Fruit fly (Drosophila melanogaster) whole organism, embryonic: Measurements from ENCODE around the gene bab2.

Source experiments
- ATbp ChIP-seq: fragments of 200-800 bp; sonication (Bioruptor generic); optimal IDR thresholded peaks from 2 replicates; lab custom pipeline; 2017; ENCODE audit warnings: missing biosample characterization, mild to moderate bottlenecking, missing genetic modification characterization, missing genetic modification reagents
- Asciz ChIP-seq: fragments of 200-800 bp; sonication (Bioruptor generic); optimal IDR thresholded peaks from 2 replicates; lab custom pipeline; 2017; ENCODE audit warnings: missing biosample characterization, mild to moderate bottlenecking, missing genetic modification characterization, missing genetic modification reagents
- Atf-2 ChIP-seq: fragments of 200-800 bp; sonication (Bioruptor generic); optimal IDR thresholded peaks from 2 replicates; lab custom pipeline; 2016; ENCODE audit warnings: missing biosample characterization, missing genetic modification characterization
- CG10147 ChIP-seq: fragments of 200-800 bp; sonication (Bioruptor generic); optimal IDR thresholded peaks from 2 replicates; lab custom pipeline; 2019; ENCODE audit warnings: missing biosample characterization, mild to moderate bottlenecking, missing genetic modification characterization, moderate library complexity
- CG10654 ChIP-seq: fragments of 200-800 bp; sonication (Bioruptor generic); optimal IDR thresholded peaks from 2 replicates; lab custom pipeline; 2016; ENCODE audit warnings: missing biosample characterization, missing genetic modification characterization
- CG11247 ChIP-seq: fragments of 200-800 bp; sonication (Bioruptor generic); IDR thresholded peaks from 2 replicates; pipeline ENCODE4 v1.3.6; 2022; ENCODE audit warnings: missing biosample characterization, missing genetic modification characterization
- CG11398 ChIP-seq: fragments of 200-800 bp; sonication (Bioruptor generic); optimal IDR thresholded peaks from 2 replicates; lab custom pipeline; 2016; ENCODE audit warnings: missing biosample characterization, missing genetic modification characterization
- CG11695 ChIP-seq: fragments of 200-800 bp; sonication (Bioruptor generic); IDR thresholded peaks from 3 replicates; pipeline ENCODE4 v1.3.6; 2022; ENCODE audit warnings: missing biosample characterization, missing genetic modification characterization
- CG12744 ChIP-seq: fragments of 200-800 bp; sonication (Bioruptor generic); optimal IDR thresholded peaks from 2 replicates; lab custom pipeline; 2016; ENCODE audit warnings: missing biosample characterization, missing genetic modification characterization
- CG13894 ChIP-seq: fragments of 200-800 bp; sonication (Bioruptor generic); optimal IDR thresholded peaks from 3 replicates; lab custom pipeline; 2018; ENCODE audit warnings: missing biosample characterization, mild to moderate bottlenecking, missing genetic modification characterization, moderate library complexity
- CG1603 ChIP-seq: fragments of 200-800 bp; sonication (Bioruptor generic); optimal IDR thresholded peaks from 2 replicates; lab custom pipeline; 2019; ENCODE audit warnings: missing biosample characterization, mild to moderate bottlenecking, missing genetic modification characterization, moderate library complexity
- CG18619 ChIP-seq: fragments of 200-800 bp; sonication (Bioruptor generic); optimal IDR thresholded peaks from 3 replicates; lab custom pipeline; 2017; ENCODE audit warnings: missing biosample characterization, mild to moderate bottlenecking, missing genetic modification characterization
- CG30403 ChIP-seq: fragments of 200-800 bp; sonication (Bioruptor generic); optimal IDR thresholded peaks from 3 replicates; lab custom pipeline; 2016; ENCODE audit warnings: missing biosample characterization, missing genetic modification characterization
- CG31388 ChIP-seq: fragments of 200-800 bp; sonication (Bioruptor generic); optimal IDR thresholded peaks from 2 replicates; lab custom pipeline; 2016; ENCODE audit warnings: missing biosample characterization, missing genetic modification characterization
- CG43689 ChIP-seq: fragments of 200-800 bp; sonication (Bioruptor generic); IDR thresholded peaks from 2 replicates; pipeline ENCODE4 v1.3.6; 2022; ENCODE audit warnings: missing biosample characterization, missing genetic modification characterization
- CG7271 ChIP-seq: fragments of 200-800 bp; sonication (Bioruptor generic); optimal IDR thresholded peaks from 2 replicates; lab custom pipeline; 2018; ENCODE audit warnings: missing biosample characterization, mild to moderate bottlenecking, missing genetic modification characterization, moderate library complexity
- CG7372 ChIP-seq: fragments of 200-800 bp; sonication (Bioruptor generic); IDR thresholded peaks from 2 replicates; pipeline ENCODE4 v1.3.6; 2022; ENCODE audit warnings: missing biosample characterization, missing genetic modification characterization
- CG7839 ChIP-seq: fragments of 200-800 bp; sonication (Bioruptor generic); optimal IDR thresholded peaks from 3 replicates; lab custom pipeline; 2018; ENCODE audit warnings: missing biosample characterization, mild to moderate bottlenecking, missing genetic modification characterization, moderate library complexity
- CG9437 ChIP-seq: fragments of 200-800 bp; sonication (Bioruptor generic); optimal IDR thresholded peaks from 2 replicates; lab custom pipeline; 2018; ENCODE audit warnings: missing biosample characterization, mild to moderate bottlenecking, missing genetic modification characterization
- Fer1 ChIP-seq: fragments of 200-800 bp; sonication (Bioruptor generic); optimal IDR thresholded peaks from 2 replicates; lab custom pipeline; 2017; ENCODE audit warnings: missing biosample characterization, mild to moderate bottlenecking, missing genetic modification characterization
- GATAe ChIP-seq: fragments of 200-800 bp; sonication (Bioruptor generic); conservative IDR thresholded peaks from 2 replicates; pipeline ENCODE4 v1.3.6; 2022; ENCODE audit warnings: missing biosample characterization, missing genetic modification characterization
- H15 ChIP-seq: fragments of 200-800 bp; sonication (Bioruptor generic); IDR thresholded peaks from 3 replicates; pipeline ENCODE4 v1.3.6; 2022; ENCODE audit warnings: missing biosample characterization, missing genetic modification characterization
- HLH4C ChIP-seq: fragments of 200-800 bp; sonication (Bioruptor generic); IDR thresholded peaks from 3 replicates; pipeline ENCODE4 v1.3.6; 2022; ENCODE audit warnings: missing biosample characterization, missing genetic modification characterization; ENCODE audit not compliant: partially characterized antibody
- HmgZ ChIP-seq: fragments of 200-800 bp; sonication (Bioruptor generic); optimal IDR thresholded peaks from 2 replicates; lab custom pipeline; 2018; ENCODE audit warnings: missing biosample characterization, mild to moderate bottlenecking, missing genetic modification characterization
- NFAT ChIP-seq: fragments of 200-800 bp; sonication (Bioruptor generic); IDR thresholded peaks from 2 replicates; pipeline ENCODE4 v1.3.6; 2022; ENCODE audit warnings: missing biosample characterization, missing genetic modification characterization
- PHDP ChIP-seq: fragments of 200-800 bp; sonication (Bioruptor generic); optimal IDR thresholded peaks from 3 replicates; lab custom pipeline; 2018; ENCODE audit warnings: missing biosample characterization, mild to moderate bottlenecking, missing genetic modification characterization, moderate library complexity
- Rx ChIP-seq: fragments of 200-800 bp; sonication (Bioruptor generic); IDR thresholded peaks from 2 replicates; pipeline ENCODE4 v1.3.6; 2022; ENCODE audit warnings: missing biosample characterization, missing genetic modification characterization
- Sin3A ChIP-seq: fragments of >200 bp; optimal IDR thresholded peaks from 2 replicates; lab custom pipeline; 2018
- Tbp ChIP-seq: fragments of >200 bp; optimal IDR thresholded peaks from 2 replicates; lab custom pipeline; 2018; ENCODE audit warnings: missing biosample characterization, missing genetic modification characterization
- abd-A ChIP-seq: fragments of 200-800 bp; sonication (Bioruptor generic); optimal IDR thresholded peaks from 3 replicates; lab custom pipeline; 2019; ENCODE audit warnings: missing biosample characterization, mild to moderate bottlenecking, missing genetic modification characterization, moderate library complexity
- bigmax ChIP-seq: fragments of 200-800 bp; sonication (Bioruptor generic); optimal IDR thresholded peaks from 2 replicates; lab custom pipeline; 2018; ENCODE audit warnings: missing biosample characterization, mild to moderate bottlenecking, missing genetic modification characterization
- bsh ChIP-seq, 2 experiments: fragments of 200-800 bp; sonication (Bioruptor generic); optimal IDR thresholded peaks; 2 replicates each; lab custom pipeline; 2017 to 2018; ENCODE audit warnings: mild to moderate bottlenecking in 2 of 2, missing biosample characterization in 2 of 2, missing genetic modification characterization in 2 of 2, moderate library complexity in 1 of 2
- cad ChIP-seq: fragments of >200 bp; optimal IDR thresholded peaks from 2 replicates; lab custom pipeline; 2017; ENCODE audit warnings: missing biosample characterization, missing genetic modification characterization
- cas ChIP-seq: fragments of 200-800 bp; sonication (Bioruptor generic); IDR thresholded peaks from 2 replicates; pipeline ENCODE4 v1.3.6; 2022; ENCODE audit warnings: missing biosample characterization, missing genetic modification characterization
- chn ChIP-seq: fragments of 200-800 bp; sonication (Bioruptor generic); optimal IDR thresholded peaks from 2 replicates; lab custom pipeline; 2016; ENCODE audit warnings: missing biosample characterization, missing genetic modification characterization
- ems ChIP-seq: fragments of 200-800 bp; sonication (Bioruptor generic); optimal IDR thresholded peaks from 3 replicates; lab custom pipeline; 2016; ENCODE audit warnings: missing biosample characterization, missing genetic modification characterization
- en ChIP-seq: fragments of 200-800 bp; sonication (Bioruptor generic); optimal IDR thresholded peaks from 2 replicates; lab custom pipeline; 2016; ENCODE audit warnings: missing biosample characterization, missing genetic modification characterization
- gcm ChIP-seq: fragments of 200-800 bp; sonication (Bioruptor generic); optimal IDR thresholded peaks from 2 replicates; lab custom pipeline; 2019; ENCODE audit warnings: missing biosample characterization, mild to moderate bottlenecking, missing genetic modification characterization, moderate library complexity
- gcm2 ChIP-seq: fragments of 200-800 bp; sonication (Bioruptor generic); optimal IDR thresholded peaks from 2 replicates; lab custom pipeline; 2016; ENCODE audit warnings: missing biosample characterization, missing genetic modification characterization
- nom ChIP-seq: fragments of 200-800 bp; sonication (Bioruptor generic); optimal IDR thresholded peaks from 2 replicates; lab custom pipeline; 2017; ENCODE audit warnings: missing biosample characterization, missing genetic modification characterization, mild to moderate bottlenecking, moderate library complexity, missing genetic modification reagents
- otp ChIP-seq: fragments of 200-800 bp; sonication (Bioruptor generic); IDR thresholded peaks from 3 replicates; pipeline ENCODE4, ENCODE4 v1.3.6; 2022; ENCODE audit warnings: missing biosample characterization, missing genetic modification characterization
- pan ChIP-seq, 4 experiments: fragments of >200 bp in 3 of 4; fragments of 200-800 bp in 1 of 4; sonication (Bioruptor generic) in 1 of 4; optimal IDR thresholded peaks in 3 of 4; IDR thresholded peaks in 1 of 4; 2 replicates each; pipeline versions ENCODE4 v1.3.6 to Lab custom; 2017 to 2022; ENCODE audit warnings: missing biosample characterization in 2 of 4, missing genetic modification characterization in 2 of 4, mixed read lengths in 1 of 4
- pb ChIP-seq: fragments of 200-800 bp; sonication (Bioruptor generic); optimal IDR thresholded peaks from 3 replicates; lab custom pipeline; 2016; ENCODE audit warnings: missing biosample characterization, missing genetic modification characterization
- pros ChIP-seq: fragments of 200-800 bp; sonication (Bioruptor generic); optimal IDR thresholded peaks from 3 replicates; lab custom pipeline; 2019; ENCODE audit warnings: missing biosample characterization, mild to moderate bottlenecking, missing genetic modification characterization, moderate library complexity
- ttk ChIP-seq: fragments of 200-800 bp; sonication (Bioruptor generic); IDR thresholded peaks from 2 replicates; pipeline ENCODE4 v2.1.2; 2022; ENCODE audit warnings: missing biosample characterization, missing genetic modification characterization
- unpg ChIP-seq: fragments of 200-800 bp; sonication (Bioruptor generic); optimal IDR thresholded peaks from 3 replicates; lab custom pipeline; 2018; ENCODE audit warnings: missing biosample characterization, mild to moderate bottlenecking, missing genetic modification characterization, moderate library complexity
- vfl ChIP-seq: fragments of 200-800 bp; sonication (Bioruptor generic); optimal IDR thresholded peaks from 2 replicates; lab custom pipeline; 2016; ENCODE audit warnings: missing biosample characterization, missing genetic modification characterization
- wdn ChIP-seq: fragments of 200-800 bp; sonication (Bioruptor generic); IDR thresholded peaks from 2 replicates; pipeline ENCODE4 v1.3.6; 2022; ENCODE audit warnings: missing biosample characterization, missing genetic modification characterization
- wor ChIP-seq: fragments of 200-800 bp; sonication (Bioruptor generic); IDR thresholded peaks from 2 replicates; pipeline ENCODE4 v1.3.6; 2022; ENCODE audit warnings: missing biosample characterization, missing genetic modification characterization

Gene bab2

DNA sequence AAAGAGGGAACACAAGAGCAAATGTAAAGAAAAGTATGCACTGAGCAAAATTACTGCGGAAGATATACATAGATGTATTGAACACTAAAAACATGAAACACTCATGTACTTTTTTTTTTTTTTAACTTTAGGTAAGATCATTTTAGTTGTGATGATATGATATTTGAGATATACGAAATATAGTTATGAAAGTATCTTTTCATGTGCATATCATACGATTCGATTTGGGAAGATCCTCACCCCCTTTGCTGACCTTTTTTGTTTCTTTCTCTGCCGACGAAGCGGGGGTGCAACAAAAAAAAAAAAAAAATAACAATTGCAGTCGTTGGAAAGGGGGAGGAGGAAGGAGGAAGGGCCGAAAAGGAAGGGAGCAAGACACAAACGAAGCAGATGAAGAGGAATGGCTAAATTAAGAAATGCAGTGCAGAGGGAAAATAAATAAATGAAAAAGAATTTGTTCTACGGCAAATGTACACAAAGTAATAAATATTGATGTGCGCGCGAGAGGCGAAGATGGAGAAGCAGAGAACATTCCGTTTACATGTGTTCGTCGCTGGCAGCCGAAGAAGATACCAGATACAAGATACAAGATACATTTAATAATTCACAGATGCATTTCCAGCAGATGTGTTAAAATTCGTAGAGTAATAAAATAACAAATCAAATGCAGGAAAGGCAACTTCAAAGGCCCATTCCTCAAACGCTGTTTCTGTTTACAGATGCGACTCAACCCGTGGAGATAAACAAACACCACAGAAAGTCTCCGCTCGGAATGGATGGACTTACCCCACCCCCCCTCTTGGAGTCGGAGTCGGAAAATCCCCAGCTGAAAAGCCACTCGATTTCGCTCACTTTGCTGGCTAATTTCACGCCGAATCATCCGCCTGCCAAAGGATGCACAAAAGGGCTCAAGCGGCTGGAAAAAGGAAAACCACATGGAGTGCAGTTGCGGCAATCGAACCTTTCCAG lies 9.8 kb downstream of the bab2 start (continued):
- no peak for TF ChIP-seq Tbp
- peak; percentile 23 for TF ChIP-seq chn
- TF ChIP-seq ems (GFP tag; lab: Kevin White, UChicago) = no peak
- TF ChIP-seq wor (GFP tag; lab: Robert Waterston, UW) = no peak
- no peak for TF ChIP-seq CG31388
- no peak for TF ChIP-seq Atf-2 (GFP tag; lab: Kevin White, UChicago)
- peak; percentile 19; the same call in 1 of the 2 replicates for TF ChIP-seq ttk
- no peak for TF ChIP-seq CG10654 (GFP tag; lab: Kevin White, UChicago)
- TF ChIP-seq CG11398 (GFP tag; lab: Kevin White, UChicago) = no peak
- TF ChIP-seq en (GFP tag; lab: Kevin White, UChicago) = no peak
- peak; percentile 31 for TF ChIP-seq CG1603
- no peak for TF ChIP-seq NFAT (GFP tag; lab: Robert Waterston, UW)
- no peak for TF ChIP-seq HmgZ (tag; lab: Kevin White, UChicago)
- peak; percentile 14 for TF ChIP-seq CG30403 (GFP tag; lab: Kevin White, UChicago)
- no peak for TF ChIP-seq gcm (GFP tag; lab: Kevin White, UChicago)
- TF ChIP-seq gcm2 = no peak
- no peak for TF ChIP-seq pb
- TF ChIP-seq CG18619 (GFP tag; lab: Kevin White, UChicago) = no peak
- TF ChIP-seq CG10147 (GFP tag; lab: Kevin White, UChicago) = no peak
- TF ChIP-seq HLH4C (GFP tag; lab: Robert Waterston, UW) = no peak
- no peak for TF ChIP-seq PHDP
- TF ChIP-seq Asciz (GFP tag; lab: Kevin White, UChicago) = no peak
- no peak for TF ChIP-seq GATAe (GFP tag; lab: Robert Waterston, UW)
- no peak for TF ChIP-seq CG9437 (GFP tag; lab: Kevin White, UChicago)
- TF ChIP-seq bsh (GFP tag; optimal IDR thresholded peaks at IDR 0.05; lab: Kevin White, UChicago) = peak in 1 of 2 experiments; percentile 52
- TF ChIP-seq otp = no peak
- no peak for TF ChIP-seq CG43689 (GFP tag; lab: Robert Waterston, UW)
- TF ChIP-seq bigmax (GFP tag; lab: Kevin White, UChicago) = no peak
- no peak for TF ChIP-seq Fer1 (GFP tag; lab: Kevin White, UChicago)
- TF ChIP-seq nom (GFP tag; lab: Kevin White, UChicago) = no peak
- TF ChIP-seq CG7839 = peak; percentile 28
- no peak for TF ChIP-seq CG11695 (GFP tag; lab: Robert Waterston, UW)
- TF ChIP-seq CG13894 = no peak
- peak; percentile 12 for TF ChIP-seq ATbp
- TF ChIP-seq cad = no peak
- TF ChIP-seq Sin3A = no peak
- no peak for TF ChIP-seq abd-A
- TF ChIP-seq wdn (GFP tag; lab: Robert Waterston, UW) = no peak
- TF ChIP-seq CG7372 (GFP tag; lab: Robert Waterston, UW) = no peak
- peak; percentile 25 for TF ChIP-seq unpg (GFP tag; lab: Kevin White, UChicago)
- no peak for TF ChIP-seq vfl (GFP tag; lab: Kevin White, UChicago)
- TF ChIP-seq cas (GFP tag; lab: Robert Waterston, UW) = no peak
- no peak for TF ChIP-seq H15 (GFP tag; lab: Robert Waterston, UW)
- TF ChIP-seq Rx (GFP tag; lab: Robert Waterston, UW) = no peak
- no peak for TF ChIP-seq CG12744 (GFP tag; lab: Kevin White, UChicago)
- TF ChIP-seq pros = peak; percentile 84
- no peak for TF ChIP-seq pan (optimal IDR thresholded peaks at IDR 0.05; lab: Kevin White, UChicago)
- TF ChIP-seq pan (GFP tag; optimal IDR thresholded peaks at IDR 0.05 in 1 of 2, IDR thresholded peaks at IDR 0.05 in 1 of 2) = no peak
- no peak for TF ChIP-seq CG11247 (GFP tag; lab: Robert Waterston, UW)
- TF ChIP-seq CG7271 = no peak
